Fruit fly (Drosophila melanogaster) whole organism, pupa: ENCODE data around the gene raw.

Experiments
- CG10348 ChIP-seq: fragments of 200-800 bp; sonication (Bioruptor generic); IDR thresholded peaks from 2 replicates; pipeline ENCODE4 v1.3.6; 2022; ENCODE audit warnings: missing biosample characterization, missing genetic modification characterization
- CG13204 ChIP-seq: fragments of 200-800 bp; sonication (Bioruptor generic); optimal IDR thresholded peaks from 2 replicates; lab custom pipeline; 2018; ENCODE audit warnings: missing biosample characterization, mild to moderate bottlenecking, missing genetic modification characterization, moderate library complexity
- CG14655 ChIP-seq: fragments of 200-800 bp; sonication (Bioruptor generic); optimal IDR thresholded peaks from 3 replicates; lab custom pipeline; 2017; ENCODE audit warnings: mild to moderate bottlenecking, missing biosample characterization, missing genetic modification reagents, missing genetic modification characterization
- CG17806 ChIP-seq: fragments of 200-800 bp; sonication (Bioruptor generic); optimal IDR thresholded peaks from 2 replicates; lab custom pipeline; 2018; ENCODE audit warnings: missing biosample characterization, mild to moderate bottlenecking, missing genetic modification characterization, moderate library complexity
- CG4496 ChIP-seq: fragments of 200-800 bp; sonication (Bioruptor generic); IDR thresholded peaks from 3 replicates; pipeline ENCODE4 v1.3.6; 2022; ENCODE audit warnings: missing biosample characterization, missing genetic modification characterization
- CG8159 ChIP-seq: fragments of 200-800 bp; sonication (Bioruptor generic); optimal IDR thresholded peaks from 3 replicates; lab custom pipeline; 2018; ENCODE audit warnings: missing biosample characterization, mild to moderate bottlenecking, missing genetic modification characterization, moderate library complexity
- CG8301 ChIP-seq: fragments of 200-800 bp; sonication (Bioruptor generic); optimal IDR thresholded peaks from 2 replicates; lab custom pipeline; 2018; ENCODE audit warnings: missing biosample characterization, mild to moderate bottlenecking, missing genetic modification characterization
- CG9948 ChIP-seq: fragments of 200-800 bp; sonication (Bioruptor generic); optimal IDR thresholded peaks from 2 replicates; lab custom pipeline; 2018; ENCODE audit warnings: missing biosample characterization, mild to moderate bottlenecking, missing genetic modification characterization, moderate library complexity
- D1 ChIP-seq: fragments of 200-800 bp; sonication (Bioruptor generic); optimal IDR thresholded peaks from 2 replicates; lab custom pipeline; 2018; ENCODE audit warnings: missing biosample characterization, mild to moderate bottlenecking, missing genetic modification characterization, moderate library complexity
- EcR ChIP-seq: fragments of 200-800 bp; sonication (Bioruptor generic); optimal IDR thresholded peaks from 3 replicates; lab custom pipeline; 2019; ENCODE audit warnings: missing biosample characterization, missing genetic modification characterization, mild to moderate bottlenecking, moderate library complexity, missing genetic modification reagents
- Pif1A ChIP-seq: fragments of 200-800 bp; sonication (Bioruptor generic); optimal IDR thresholded peaks from 3 replicates; lab custom pipeline; 2016; ENCODE audit warnings: missing biosample characterization, missing genetic modification characterization
- Pif1B ChIP-seq: fragments of 200-800 bp; sonication (Bioruptor generic); optimal IDR thresholded peaks from 3 replicates; lab custom pipeline; 2016; ENCODE audit warnings: missing biosample characterization, missing genetic modification characterization
- fd96Ca ChIP-seq: fragments of 200-800 bp; sonication (Bioruptor generic); IDR thresholded peaks from 3 replicates; pipeline ENCODE4 v1.3.6; 2022; ENCODE audit warnings: missing biosample characterization, missing genetic modification characterization
- rn ChIP-seq: fragments of 200-800 bp; sonication (Bioruptor generic); IDR thresholded peaks from 2 replicates; pipeline ENCODE4 v1.3.6; 2022; ENCODE audit warnings: missing biosample characterization, missing genetic modification characterization

- TF ChIP-seq EcR (GFP tag; lab: Kevin White, UChicago) (no peak), Pif1B (GFP tag; lab: Kevin White, UChicago) (no peak), CG14655 (GFP tag; lab: Kevin White, UChicago) (no peak), CG8159 (tag; lab: Kevin White, UChicago) (no peak), CG17806 (tag; lab: Kevin White, UChicago) (no peak), CG13204 (no peak), fd96Ca (GFP tag; lab: Robert Waterston, UW) (no peak), CG9948 (tag; lab: Kevin White, UChicago) (no peak), rn (GFP tag; lab: Robert Waterston, UW) (no peak), CG8301 (tag; lab: Kevin White, UChicago) (no peak), CG4496 (GFP tag; lab: Robert Waterston, UW) (no peak), D1 (no peak), Pif1A (GFP tag; lab: Kevin White, UChicago) (no peak), CG10348 (GFP tag; lab: Robert Waterston, UW) (no peak)
Observed at dm6 chr2L:8784731-8785130, 44.3 kb upstream of the raw start.
